Worm (Caenorhabditis elegans) whole organism, midembryonic: Measurements from ENCODE around the gene cdr-1.

Experiments used
- T22C8.4 ChIP-seq: fragments of 200-800 bp; sonication (Bioruptor generic); IDR thresholded peaks from 2 replicates; pipeline ENCODE4 v1.3.6; 2022; ENCODE audit warnings: missing genetic modification characterization, missing compliant biosample characterization
- med-1 ChIP-seq: sonication (generic microtip); optimal IDR thresholded peaks from 2 replicates; lab custom pipeline; 2017; ENCODE audit warnings: missing genetic modification characterization, mild to moderate bottlenecking, missing compliant biosample characterization, antibody characterized with exemption, missing genetic modification reagents; ENCODE audit not compliant: insufficient read depth
- ztf-23 ChIP-seq: fragments of 200-800 bp; sonication (Bioruptor generic); IDR thresholded peaks from 2 replicates; pipeline ENCODE4 v1.3.6; 2022; ENCODE audit warnings: missing genetic modification reagents, missing genetic modification characterization, missing compliant biosample characterization
- ztf-29 ChIP-seq: fragments of 200-800 bp; sonication (Bioruptor generic); IDR thresholded peaks from 2 replicates; pipeline ENCODE4 v1.3.6; 2022; ENCODE audit warnings: missing genetic modification reagents, missing genetic modification characterization, missing compliant biosample characterization

- TF ChIP-seq ztf-29 = no peak
- no peak for TF ChIP-seq ztf-23 (GFP tag; lab: Robert Waterston, UW)
- TF ChIP-seq med-1 (GFP tag; lab: Kevin White, UChicago) = no peak
- no peak for TF ChIP-seq T22C8.4 (GFP tag; lab: Robert Waterston, UW)
These were observed 33.8 kb downstream of the cdr-1 start, which contains the start of gene srw-57 for ce11 chrV:15954932-15955331.
